Fruit fly (Drosophila melanogaster): ENCODE results near the gene CG45603.

The CG45603 gene

dm6 chrX:12242375-12242774 lies 32.1 kb upstream of the CG45603 start (continued):
- TF ChIP-seq CG11456 (GFP tag; IDR thresholded peaks at IDR 0.05): no peak
- TF ChIP-seq az2 (GFP tag; optimal IDR thresholded peaks at IDR 0.05): peak; percentile 69
- peak; percentile 63 for TF ChIP-seq Sox100B (GFP tag; optimal IDR thresholded peaks at IDR 0.05)
- TF ChIP-seq D (optimal IDR thresholded peaks at IDR 0.05): no peak
- TF ChIP-seq D (GFP tag; optimal IDR thresholded peaks at IDR 0.05): peak; percentile 62
- TF ChIP-seq nmo (GFP tag; optimal IDR thresholded peaks at IDR 0.05): peak; percentile 75
- TF ChIP-seq CG2199 (GFP tag; IDR thresholded peaks at IDR 0.05): no peak
- no peak for TF ChIP-seq Mrtf (GFP tag; IDR thresholded peaks at IDR 0.05)
- no peak for TF ChIP-seq ems (GFP tag; optimal IDR thresholded peaks at IDR 0.05)
- no peak for TF ChIP-seq CG3995 (GFP tag; optimal IDR thresholded peaks at IDR 0.05)
- no peak for TF ChIP-seq ro (GFP tag; IDR thresholded peaks at IDR 0.05)
- no peak for TF ChIP-seq Neu2 (GFP tag; optimal IDR thresholded peaks at IDR 0.05; ENCODE audit: borderline replicate concordance)
- TF ChIP-seq CG12155 (GFP tag; optimal IDR thresholded peaks at IDR 0.05): no peak
- TF ChIP-seq run (tag; optimal IDR thresholded peaks at IDR 0.05): no peak
- TF ChIP-seq CG8281 (tag; optimal IDR thresholded peaks at IDR 0.05): no peak
- TF ChIP-seq CG14860 (GFP tag; IDR thresholded peaks at IDR 0.05; ENCODE audit: partially characterized antibody): no peak
- TF ChIP-seq Hand (GFP tag; optimal IDR thresholded peaks at IDR 0.05): no peak
- peak; percentile 62 for TF ChIP-seq CG8924 (tag; optimal IDR thresholded peaks at IDR 0.05)
- no peak for TF ChIP-seq CG2129 (GFP tag; IDR thresholded peaks at IDR 0.05; ENCODE audit: partially characterized antibody)
- no peak for TF ChIP-seq lilli (GFP tag; optimal IDR thresholded peaks at IDR 0.05)
- TF ChIP-seq HLHmδ (GFP tag; optimal IDR thresholded peaks at IDR 0.05): no peak
- TF ChIP-seq CG9932 (GFP tag; IDR thresholded peaks at IDR 0.05): no peak
- no peak for TF ChIP-seq mld (GFP tag; IDR thresholded peaks at IDR 0.05; ENCODE audit: partially characterized antibody)
- TF ChIP-seq D19B (GFP tag; optimal IDR thresholded peaks at IDR 0.05): no peak
- TF ChIP-seq CG10267 (tag; optimal IDR thresholded peaks at IDR 0.05): peak; percentile 64
- TF ChIP-seq CG30403 (GFP tag; optimal IDR thresholded peaks at IDR 0.05): peak; percentile 53
- TF ChIP-seq z (GFP tag; IDR thresholded peaks at IDR 0.05): no peak
- TF ChIP-seq bab2 (GFP tag; optimal IDR thresholded peaks at IDR 0.05): no peak
- peak; percentile 43 for TF ChIP-seq ind (GFP tag; optimal IDR thresholded peaks at IDR 0.05)
- no peak for TF ChIP-seq CG8089 (GFP tag; optimal IDR thresholded peaks at IDR 0.05)
- 0 out of 2 replicates have a peak, but pooled peaks have one; percentile 28 for TF ChIP-seq seq (GFP tag; IDR thresholded peaks at IDR 0.05)
- no peak for TF ChIP-seq Gsc (GFP tag; IDR thresholded peaks at IDR 0.05)
- peak; percentile 14 for TF ChIP-seq cg (GFP tag; optimal IDR thresholded peaks at IDR 0.05)
- TF ChIP-seq Stat92E (GFP tag; optimal IDR thresholded peaks at IDR 0.05): peak in 1 of 3 experiments; percentile 20
- TF ChIP-seq gsb-n (tag; optimal IDR thresholded peaks at IDR 0.05): peak; percentile 80
- TF ChIP-seq tap (tag; optimal IDR thresholded peaks at IDR 0.05): peak; percentile 59
- TF ChIP-seq CG1602 (GFP tag; optimal IDR thresholded peaks at IDR 0.05): peak; percentile 32
- no peak for TF ChIP-seq Opbp (GFP tag; IDR thresholded peaks at IDR 0.05; ENCODE audit: partially characterized antibody)
- TF ChIP-seq CG5953 (GFP tag; IDR thresholded peaks at IDR 0.05): 0 out of 2 replicates have a peak, but pooled peaks have one; percentile 6
- TF ChIP-seq Dbx (GFP tag; IDR thresholded peaks at IDR 0.05): no peak
- TF ChIP-seq CG6654 (GFP tag; optimal IDR thresholded peaks at IDR 0.05): peak; percentile 23
- TF ChIP-seq CG14710 (tag; optimal IDR thresholded peaks at IDR 0.05): peak; percentile 72
- TF ChIP-seq peb (GFP tag; IDR thresholded peaks at IDR 0.05): peak; percentile 53; the same call in 1 of the 2 replicates
- no peak for TF ChIP-seq sima (GFP tag; optimal IDR thresholded peaks at IDR 0.05)
- TF ChIP-seq Fer2 (tag; optimal IDR thresholded peaks at IDR 0.05): no peak
- peak; percentile 15 for TF ChIP-seq CG3281 (GFP tag; optimal IDR thresholded peaks at IDR 0.05)
- TF ChIP-seq CG18599 (GFP tag; optimal IDR thresholded peaks at IDR 0.05): peak; percentile 37
- peak; percentile 81 for TF ChIP-seq Sox102F (GFP tag; optimal IDR thresholded peaks at IDR 0.05)
- no peak for TF ChIP-seq bowl (GFP tag; IDR thresholded peaks at IDR 0.05)
- TF ChIP-seq CG5180 (GFP tag; optimal IDR thresholded peaks at IDR 0.05): peak; percentile 2
- TF ChIP-seq CG33557 (GFP tag; optimal IDR thresholded peaks at IDR 0.05): peak; percentile 34
